Worm (Caenorhabditis elegans) whole organism, L3 larva: ENCODE results near the gene R12C12.5.
A peak's percentile ranks its signal among the peaks of the same experiment; 100 is the strongest.

Experiments used
- R02D3.7 ChIP-seq: fragments of 150-350 bp; optimal IDR thresholded peaks from 2 replicates; lab custom pipeline; 2014; ENCODE audit warnings: missing biosample characterization, missing genetic modification characterization
- ZK546.5 ChIP-seq: sonication (generic microtip); optimal IDR thresholded peaks from 2 replicates; lab custom pipeline; 2017; ENCODE audit warnings: missing biosample characterization, missing genetic modification characterization
- aly-2 ChIP-seq: fragments of 150-350 bp; optimal IDR thresholded peaks from 2 replicates; lab custom pipeline; 2014; ENCODE audit warnings: missing biosample characterization, missing genetic modification characterization
- ama-1 ChIP-seq: fragments of 150-350 bp; optimal IDR thresholded peaks from 2 replicates; lab custom pipeline; 2018
- ceh-28 ChIP-seq: fragments of 150-350 bp; optimal IDR thresholded peaks from 2 replicates; lab custom pipeline; 2014; ENCODE audit warnings: missing biosample characterization, missing genetic modification reagents, missing genetic modification characterization
- ceh-82 ChIP-seq: fragments of 150-350 bp; optimal IDR thresholded peaks from 2 replicates; lab custom pipeline; 2014; ENCODE audit warnings: missing biosample characterization, missing genetic modification characterization
- daf-12 ChIP-seq: fragments of 150-350 bp; optimal IDR thresholded peaks from 2 replicates; lab custom pipeline; 2014; ENCODE audit warnings: missing biosample characterization, missing genetic modification reagents, missing genetic modification characterization
- egl-27 ChIP-seq: sonication (generic microtip); optimal IDR thresholded peaks from 4 replicates; lab custom pipeline; 2017; ENCODE audit warnings: missing biosample characterization, missing genetic modification reagents, missing genetic modification characterization
- elt-1 ChIP-seq: fragments of 150-350 bp; optimal IDR thresholded peaks from 2 replicates; lab custom pipeline; 2014; ENCODE audit warnings: missing biosample characterization, missing genetic modification characterization
- elt-2 ChIP-seq: sonication (generic microtip); optimal IDR thresholded peaks from 2 replicates; lab custom pipeline; 2016; ENCODE audit warnings: missing genetic modification reagents, mild to moderate bottlenecking, missing genetic modification characterization, missing compliant biosample characterization
- elt-3 ChIP-seq, 3 experiments: fragments of 150-350 bp in 1 of 3; sonication (generic microtip) in 2 of 3; optimal IDR thresholded peaks; 2 replicates in 2 of 3; 4 replicates in 1 of 3; lab custom pipeline; 2014 to 2017; ENCODE audit warnings: missing biosample characterization in 3 of 3, missing genetic modification characterization in 3 of 3
- eor-1 ChIP-seq, 2 experiments: fragments of 150-350 bp; optimal IDR thresholded peaks; 2 replicates each; lab custom pipeline; 2014 to 2018; ENCODE audit warnings: missing biosample characterization in 2 of 2, missing genetic modification characterization in 2 of 2
- fkh-10 ChIP-seq: sonication (generic microtip); optimal IDR thresholded peaks from 2 replicates; lab custom pipeline; 2017; ENCODE audit warnings: missing biosample characterization, missing genetic modification reagents, missing genetic modification characterization
- fkh-2 ChIP-seq: fragments of 150-350 bp; optimal IDR thresholded peaks from 2 replicates; lab custom pipeline; 2014; ENCODE audit warnings: missing biosample characterization, missing genetic modification reagents, missing genetic modification characterization
- fos-1 ChIP-seq: fragments of 150-350 bp; optimal IDR thresholded peaks from 2 replicates; lab custom pipeline; 2014; ENCODE audit warnings: missing biosample characterization, missing genetic modification characterization
- jun-1 ChIP-seq: fragments of 150-350 bp; optimal IDR thresholded peaks from 2 replicates; lab custom pipeline; 2014; ENCODE audit warnings: missing biosample characterization, missing genetic modification reagents, missing genetic modification characterization
- lin-15B ChIP-seq: fragments of 150-350 bp; optimal IDR thresholded peaks from 2 replicates; lab custom pipeline; 2014; ENCODE audit warnings: missing biosample characterization, missing genetic modification characterization
- lin-39 ChIP-seq: fragments of 150-350 bp; optimal IDR thresholded peaks from 2 replicates; lab custom pipeline; 2018; ENCODE audit warnings: missing biosample characterization, missing genetic modification reagents, missing genetic modification characterization
- lsy-12 ChIP-seq: sonication (generic microtip); optimal IDR thresholded peaks from 2 replicates; lab custom pipeline; 2016; ENCODE audit warnings: mild to moderate bottlenecking, missing genetic modification characterization, missing compliant biosample characterization
- mdl-1 ChIP-seq: fragments of 150-350 bp; optimal IDR thresholded peaks from 2 replicates; lab custom pipeline; 2014; ENCODE audit warnings: missing biosample characterization, missing genetic modification characterization
- nhr-11 ChIP-seq: fragments of 150-350 bp; optimal IDR thresholded peaks from 2 replicates; lab custom pipeline; 2014; ENCODE audit warnings: missing biosample characterization, missing genetic modification characterization
- nhr-12 ChIP-seq: fragments of 150-350 bp; optimal IDR thresholded peaks from 2 replicates; lab custom pipeline; 2014; ENCODE audit warnings: missing biosample characterization, missing genetic modification characterization
- nhr-237 ChIP-seq: fragments of 150-350 bp; optimal IDR thresholded peaks from 2 replicates; lab custom pipeline; 2014; ENCODE audit warnings: missing biosample characterization, missing genetic modification characterization
- nhr-25 ChIP-seq: sonication (generic microtip); optimal IDR thresholded peaks from 2 replicates; lab custom pipeline; 2017; ENCODE audit warnings: missing biosample characterization, missing genetic modification characterization
- nhr-43 ChIP-seq: sonication (generic microtip); optimal IDR thresholded peaks from 2 replicates; lab custom pipeline; 2016; ENCODE audit warnings: mild to moderate bottlenecking, missing genetic modification characterization, missing compliant biosample characterization; ENCODE audit not compliant: poor library complexity, severe bottlenecking
- nhr-67 ChIP-seq: fragments of 150-350 bp; optimal IDR thresholded peaks from 2 replicates; lab custom pipeline; 2014; ENCODE audit warnings: missing biosample characterization, missing genetic modification characterization
- nhr-76 ChIP-seq: fragments of 150-350 bp; sonication (generic microtip); optimal IDR thresholded peaks from 5 replicates; lab custom pipeline; 2014; ENCODE audit warnings: missing biosample characterization, missing genetic modification characterization
- nhr-77 ChIP-seq: fragments of 150-350 bp; optimal IDR thresholded peaks from 2 replicates; lab custom pipeline; 2014; ENCODE audit warnings: missing biosample characterization, missing genetic modification characterization
- pha-4 ChIP-seq: fragments of 150-350 bp; optimal IDR thresholded peaks from 2 replicates; lab custom pipeline; 2014; ENCODE audit warnings: missing biosample characterization, missing genetic modification reagents, missing genetic modification characterization
- pqm-1 ChIP-seq: fragments of 150-350 bp; optimal IDR thresholded peaks from 2 replicates; lab custom pipeline; 2017; ENCODE audit warnings: missing biosample characterization, missing genetic modification characterization, inconsistent platforms
- skn-1 ChIP-seq: fragments of 150-350 bp; optimal IDR thresholded peaks from 2 replicates; lab custom pipeline; 2014; ENCODE audit warnings: missing biosample characterization, missing genetic modification characterization
- snpc-4 ChIP-seq: fragments of 150-350 bp; optimal IDR thresholded peaks from 2 replicates; lab custom pipeline; 2014; ENCODE audit warnings: missing biosample characterization, missing genetic modification characterization
- unc-39 ChIP-seq: sonication (generic microtip); optimal IDR thresholded peaks from 4 replicates; lab custom pipeline; 2017; ENCODE audit warnings: missing biosample characterization, missing genetic modification characterization
- unc-62 ChIP-seq: fragments of 150-350 bp; sonication (generic microtip); optimal IDR thresholded peaks from 4 replicates; lab custom pipeline; 2014; ENCODE audit warnings: missing biosample characterization, missing genetic modification reagents, missing genetic modification characterization
- zag-1 ChIP-seq: fragments of 150-350 bp; optimal IDR thresholded peaks from 2 replicates; lab custom pipeline; 2014; ENCODE audit warnings: missing biosample characterization, missing genetic modification characterization

R12C12.5 gene

DNA sequence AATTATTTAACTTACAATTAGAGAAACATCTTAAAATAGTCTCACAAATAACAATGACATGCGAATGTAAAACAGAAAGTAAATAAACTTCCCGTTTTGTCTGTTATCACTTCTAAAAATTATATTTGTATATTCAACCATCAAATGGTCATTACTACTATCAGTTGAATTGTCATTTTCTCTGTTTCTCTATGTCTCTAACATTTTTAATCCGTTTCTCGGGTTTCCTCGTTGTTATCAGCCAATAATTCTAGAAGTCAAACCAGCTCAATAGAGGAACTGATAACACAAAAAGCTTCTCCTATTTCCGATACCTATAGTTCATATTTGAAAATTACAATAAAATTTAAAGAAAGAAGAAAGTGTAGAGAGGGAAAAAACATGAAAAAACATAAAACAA, 18.3 kb downstream of the R12C12.5 start:
- TF ChIP-seq ceh-28 (peak; percentile 46), egl-27 (tag; lab: Kevin White, UChicago) (peak; percentile 69), ama-1 (lab: Kevin White, UChicago) (no peak), eor-1 (tag; optimal IDR thresholded peaks at IDR 0.05; lab: Kevin White, UChicago) (no peak), elt-3 (tag; optimal IDR thresholded peaks at IDR 0.05; lab: Kevin White, UChicago) (no peak), nhr-12 (tag; lab: Kevin White, UChicago) (no peak), fkh-10 (GFP tag; lab: Kevin White, UChicago) (no peak), nhr-43 (no peak), fkh-2 (tag; lab: Kevin White, UChicago) (no peak), unc-39 (tag; lab: Kevin White, UChicago) (no peak), zag-1 (tag; lab: Kevin White, UChicago) (no peak), nhr-67 (tag; lab: Kevin White, UChicago) (no peak), lin-39 (no peak), nhr-77 (tag; lab: Kevin White, UChicago) (no peak), lin-15B (no peak), daf-12 (tag; lab: Kevin White, UChicago) (no peak), pha-4 (tag; lab: Kevin White, UChicago) (peak; percentile 87), aly-2 (tag; lab: Kevin White, UChicago) (no peak), nhr-25 (tag; lab: Kevin White, UChicago) (no peak), skn-1 (tag; lab: Kevin White, UChicago) (peak; percentile 76), elt-2 (tag; lab: Kevin White, UChicago) (peak; percentile 100), jun-1 (tag; lab: Kevin White, UChicago) (peak; percentile 92), elt-1 (tag; lab: Kevin White, UChicago) (no peak), pqm-1 (tag; lab: Kevin White, UChicago) (peak; percentile 100), ZK546.5 (tag; lab: Kevin White, UChicago) (no peak)

DNA sequence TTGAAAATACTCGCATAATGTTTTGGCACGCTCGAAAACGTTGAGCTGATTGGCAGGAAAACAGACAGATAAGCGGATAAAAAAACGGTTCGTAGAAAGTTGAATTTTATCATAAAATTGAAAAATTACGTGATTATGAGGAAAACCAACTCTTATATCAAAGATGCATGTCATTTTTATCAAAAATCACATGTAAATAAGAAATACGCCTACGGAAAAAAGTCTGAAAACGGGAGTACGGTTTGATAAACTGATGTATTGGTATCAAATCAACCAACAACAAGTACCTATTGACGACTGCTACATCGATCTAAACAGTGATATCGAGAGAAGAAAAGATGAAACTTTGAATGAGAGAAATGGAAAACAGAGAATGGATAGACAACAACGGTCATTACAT, 19.3 kb downstream of the R12C12.5 start:
- peak; percentile 90 for TF ChIP-seq elt-2 (tag; lab: Kevin White, UChicago)
- TF ChIP-seq nhr-11 (tag; lab: Kevin White, UChicago), result no peak
- no peak for TF ChIP-seq skn-1 (tag; lab: Kevin White, UChicago)
- no peak for TF ChIP-seq ceh-82 (tag; lab: Kevin White, UChicago)
- no peak for TF ChIP-seq nhr-77 (tag; lab: Kevin White, UChicago)
- TF ChIP-seq pqm-1 (tag; lab: Kevin White, UChicago), result peak; percentile 51
- no peak for TF ChIP-seq nhr-25 (tag; lab: Kevin White, UChicago)
- no peak for TF ChIP-seq fkh-10 (GFP tag; lab: Kevin White, UChicago)
- TF ChIP-seq aly-2 (tag; lab: Kevin White, UChicago), result no peak
- TF ChIP-seq fos-1, result no peak
- TF ChIP-seq ceh-28, result no peak
- no peak for TF ChIP-seq unc-62 (GFP tag; lab: Kevin White, UChicago)
- no peak for TF ChIP-seq nhr-76 (tag; lab: Kevin White, UChicago)
- peak; percentile 49 for TF ChIP-seq pha-4 (tag; lab: Kevin White, UChicago)
- no peak for TF ChIP-seq lin-39
- no peak for TF ChIP-seq lsy-12
- TF ChIP-seq nhr-12 (tag; lab: Kevin White, UChicago), result no peak

DNA sequence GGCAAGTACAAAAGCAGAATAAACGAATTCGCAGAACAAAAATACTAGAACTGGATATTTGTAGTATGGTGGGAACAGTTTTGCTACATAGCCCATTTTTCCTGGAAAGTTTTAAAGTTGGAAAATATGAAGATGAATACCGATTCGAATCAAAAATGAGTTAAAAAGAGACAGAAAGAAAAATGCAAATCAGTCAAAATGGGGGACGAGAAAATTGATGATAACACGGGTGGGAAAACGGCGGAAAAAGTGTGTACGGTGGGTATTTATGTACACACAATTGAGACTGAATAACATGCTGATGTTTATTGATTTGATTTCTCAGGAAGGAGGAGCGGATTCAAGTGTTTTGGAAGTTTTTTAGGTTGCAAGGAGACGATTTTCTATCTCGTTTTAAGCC, 20.1 kb downstream of the R12C12.5 start, which contains the start of gene R12C12.9:
Gene R12C12.9 (minus strand): TSS at position 101 of the 400 bp plus-strand sequence.
- TF ChIP-seq egl-27 (tag; lab: Kevin White, UChicago) (no peak), zag-1 (tag; lab: Kevin White, UChicago) (no peak), elt-2 (tag; lab: Kevin White, UChicago) (peak; percentile 29), mdl-1 (no peak), lin-15B (no peak), jun-1 (tag; lab: Kevin White, UChicago) (no peak), nhr-67 (tag; lab: Kevin White, UChicago) (no peak), nhr-76 (tag; lab: Kevin White, UChicago) (no peak), snpc-4 (tag; lab: Kevin White, UChicago) (no peak)
- TF ChIP-seq, all 47 proteins: peak for 1

DNA sequence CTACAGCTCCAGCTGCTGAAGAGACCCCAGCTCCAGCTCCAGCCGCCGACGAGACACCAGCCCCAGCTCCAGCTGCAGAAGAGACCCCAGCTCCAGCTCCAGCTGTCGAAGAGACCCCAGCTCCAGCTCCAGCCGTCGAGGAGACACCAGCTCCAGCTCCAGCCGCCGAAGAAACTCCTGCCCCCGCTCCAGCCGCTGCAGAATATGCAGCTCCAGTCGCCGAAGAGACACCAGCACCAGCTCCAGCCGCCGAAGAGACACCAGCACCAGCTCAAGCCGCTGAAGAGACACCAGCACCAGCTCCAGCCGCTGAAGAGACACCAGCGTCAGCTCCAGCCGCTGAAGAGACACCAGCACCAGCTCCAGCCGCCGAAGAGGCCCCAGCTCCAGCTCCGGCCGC, 22.4 kb downstream of the R12C12.5 start:
- TF ChIP-seq nhr-237 (tag; lab: Kevin White, UChicago), result no peak
- TF ChIP-seq lin-15B, result no peak
- no peak for TF ChIP-seq fkh-10 (GFP tag; lab: Kevin White, UChicago)
- TF ChIP-seq R02D3.7 (tag; lab: Kevin White, UChicago), result no peak
- TF ChIP-seq skn-1 (tag; lab: Kevin White, UChicago), result no peak
- no peak for TF ChIP-seq unc-62 (GFP tag; lab: Kevin White, UChicago)
- no peak for TF ChIP-seq nhr-43
- no peak for TF ChIP-seq elt-3 (tag; optimal IDR thresholded peaks at IDR 0.05; lab: Kevin White, UChicago)
- TF ChIP-seq mdl-1, result no peak
- no peak for TF ChIP-seq ZK546.5 (tag; lab: Kevin White, UChicago)
- no peak for TF ChIP-seq daf-12 (tag; lab: Kevin White, UChicago)
- no peak for TF ChIP-seq ceh-28
- no peak for TF ChIP-seq nhr-76 (tag; lab: Kevin White, UChicago)
- TF ChIP-seq ama-1 (lab: Kevin White, UChicago), result no peak
